Fruit fly (Drosophila melanogaster): ENCODE data around the gene CG17855.

DNA sequence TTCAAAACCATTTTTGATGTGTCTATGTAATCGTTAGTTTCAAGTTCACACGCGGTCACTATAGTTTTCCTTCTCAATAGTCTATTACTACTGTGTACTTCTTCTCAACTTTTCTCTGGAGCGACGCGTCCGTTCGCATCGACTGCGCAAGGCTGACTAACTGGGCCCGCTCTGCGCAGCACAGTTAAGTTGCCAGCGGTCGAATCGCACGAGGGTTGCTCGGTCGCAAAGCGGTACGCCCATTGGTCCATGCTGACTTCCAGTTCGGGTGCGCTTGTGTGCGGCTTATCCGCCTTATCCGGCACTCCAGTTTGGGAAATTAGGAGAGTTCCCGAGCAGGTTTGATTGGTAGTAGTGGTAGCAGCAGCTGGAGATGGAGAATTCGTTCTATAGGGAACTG, 41.3 kb downstream of the CG17855 start, which contains the start of gene gcm:
- no peak for TF ChIP-seq usp (GFP tag; optimal IDR thresholded peaks at IDR 0.05)
- no peak for TF ChIP-seq Dll (optimal IDR thresholded peaks at IDR 0.05)
- no peak for TF ChIP-seq psq (optimal IDR thresholded peaks at IDR 0.05)
- no peak for TF ChIP-seq EcR (GFP tag; optimal IDR thresholded peaks at IDR 0.05)
